Worm (Caenorhabditis elegans): ENCODE data around the gene tba-4.
"Not testable (repeated sequence)": the region's sequence is repeated elsewhere in the genome, so short reads cannot be mapped to it uniquely, and the experiment has no call there.

tba-4 gene

ce11 chrII:10934786-10935185, 16.3 kb downstream of the tba-4 start, which contains the start of gene R03D7.2:
TSS of gene R03D7.2 (minus strand) at chrII:10935184.
- TF ChIP-seq T22C8.4 (GFP tag; IDR thresholded peaks at IDR 0.05) = no peak
- TF ChIP-seq flt-1 (GFP tag; IDR thresholded peaks at IDR 0.05) = no peak
- no peak for TF ChIP-seq ztf-23 (GFP tag; IDR thresholded peaks at IDR 0.05)
- TF ChIP-seq tab-1 (GFP tag; IDR thresholded peaks at IDR 0.05) = no peak
- TF ChIP-seq ztf-29 (GFP tag; IDR thresholded peaks at IDR 0.05) = no peak
- no peak for TF ChIP-seq klf-2 (GFP tag; conservative IDR thresholded peaks at IDR 0.05)
- TF ChIP-seq med-1 (GFP tag; optimal IDR thresholded peaks at IDR 0.05; ENCODE audit: insufficient read depth) = no peak
- no peak for TF ChIP-seq cog-1 (tag; optimal IDR thresholded peaks at IDR 0.05)
- TF ChIP-seq ref-1 (GFP tag; conservative IDR thresholded peaks at IDR 0.05) = no peak

- TF ChIP-seq ztf-23 (GFP tag; IDR thresholded peaks at IDR 0.05) (no peak), klf-2 (GFP tag; conservative IDR thresholded peaks at IDR 0.05) (no peak), T22C8.4 (GFP tag; IDR thresholded peaks at IDR 0.05) (no peak), med-1 (GFP tag; optimal IDR thresholded peaks at IDR 0.05; ENCODE audit: insufficient read depth) (no peak), flt-1 (GFP tag; IDR thresholded peaks at IDR 0.05) (no peak), ztf-29 (GFP tag; IDR thresholded peaks at IDR 0.05) (no peak), tab-1 (GFP tag; IDR thresholded peaks at IDR 0.05) (no peak), ref-1 (GFP tag; conservative IDR thresholded peaks at IDR 0.05) (no peak), cog-1 (tag; optimal IDR thresholded peaks at IDR 0.05) (no peak)
Measured at ce11 chrII:10935336-10935735, 16.8 kb downstream of the tba-4 start.

ce11 chrII:10941918-10942317, 23.4 kb downstream of the tba-4 start, which contains the start of gene R03D7.15:
TSS of gene R03D7.15 (plus strand) at chrII:10942216.
- TF ChIP-seq cog-1 (tag; optimal IDR thresholded peaks at IDR 0.05); ztf-29 (GFP tag; IDR thresholded peaks at IDR 0.05); med-1 (GFP tag; optimal IDR thresholded peaks at IDR 0.05; ENCODE audit: insufficient read depth): not testable (repeated sequence)

- TF ChIP-seq ztf-29 (GFP tag; IDR thresholded peaks at IDR 0.05) = no peak
- TF ChIP-seq med-1 (GFP tag; optimal IDR thresholded peaks at IDR 0.05; ENCODE audit: insufficient read depth) = no peak
- no peak for TF ChIP-seq klf-2 (GFP tag; conservative IDR thresholded peaks at IDR 0.05)
- TF ChIP-seq T22C8.4 (GFP tag; IDR thresholded peaks at IDR 0.05) = no peak
- TF ChIP-seq ref-1 (GFP tag; conservative IDR thresholded peaks at IDR 0.05) = no peak
- no peak for TF ChIP-seq ztf-23 (GFP tag; IDR thresholded peaks at IDR 0.05)
- TF ChIP-seq tab-1 (GFP tag; IDR thresholded peaks at IDR 0.05) = no peak
- TF ChIP-seq cog-1 (tag; optimal IDR thresholded peaks at IDR 0.05) = no peak
- no peak for TF ChIP-seq flt-1 (GFP tag; IDR thresholded peaks at IDR 0.05)
Measured at ce11 chrII:10945446-10945845, 26.9 kb downstream of the tba-4 start.

- no peak for TF ChIP-seq ztf-23 (GFP tag; IDR thresholded peaks at IDR 0.05)
Measured at ce11 chrII:10946848-10947247, 28.3 kb downstream of the tba-4 start.

- TF ChIP-seq med-1 (GFP tag; optimal IDR thresholded peaks at IDR 0.05; ENCODE audit: insufficient read depth) (no peak), ztf-29 (GFP tag; IDR thresholded peaks at IDR 0.05) (no peak), cog-1 (tag; optimal IDR thresholded peaks at IDR 0.05) (no peak), flt-1 (GFP tag; IDR thresholded peaks at IDR 0.05) (no peak), tab-1 (GFP tag; IDR thresholded peaks at IDR 0.05) (no peak), T22C8.4 (GFP tag; IDR thresholded peaks at IDR 0.05) (no peak)
Measured at ce11 chrII:10947317-10947716, 28.8 kb downstream of the tba-4 start, which contains the start of the genes tceb-3 and gskl-1. TSS of gene tceb-3 (minus strand) at chrII:10947417. TSS of gene gskl-1 (plus strand) at chrII:10947559.

- no peak for TF ChIP-seq tab-1 (GFP tag; IDR thresholded peaks at IDR 0.05)
- TF ChIP-seq cog-1 (tag; optimal IDR thresholded peaks at IDR 0.05) = no peak
- no peak for TF ChIP-seq klf-2 (GFP tag; conservative IDR thresholded peaks at IDR 0.05)
- TF ChIP-seq ref-1 (GFP tag; conservative IDR thresholded peaks at IDR 0.05) = no peak
- TF ChIP-seq flt-1 (GFP tag; IDR thresholded peaks at IDR 0.05) = no peak
- TF ChIP-seq ztf-23 (GFP tag; IDR thresholded peaks at IDR 0.05) = no peak
- TF ChIP-seq T22C8.4 (GFP tag; IDR thresholded peaks at IDR 0.05) = no peak
- TF ChIP-seq ztf-29 (GFP tag; IDR thresholded peaks at IDR 0.05) = no peak
- no peak for TF ChIP-seq med-1 (GFP tag; optimal IDR thresholded peaks at IDR 0.05; ENCODE audit: insufficient read depth)
Measured at ce11 chrII:10948236-10949025, 29.9 kb downstream of the tba-4 start.

ce11 chrII:10949383-10949782, 30.9 kb downstream of the tba-4 start:
- TF ChIP-seq T22C8.4 (GFP tag; IDR thresholded peaks at IDR 0.05) (no peak), ztf-23 (GFP tag; IDR thresholded peaks at IDR 0.05) (no peak), ztf-29 (GFP tag; IDR thresholded peaks at IDR 0.05) (no peak), flt-1 (GFP tag; IDR thresholded peaks at IDR 0.05) (no peak), med-1 (GFP tag; optimal IDR thresholded peaks at IDR 0.05; ENCODE audit: insufficient read depth) (no peak), tab-1 (GFP tag; IDR thresholded peaks at IDR 0.05) (no peak), cog-1 (tag; optimal IDR thresholded peaks at IDR 0.05) (no peak), klf-2 (GFP tag; conservative IDR thresholded peaks at IDR 0.05) (no peak), ref-1 (GFP tag; conservative IDR thresholded peaks at IDR 0.05) (no peak)

- no peak for TF ChIP-seq ztf-29 (GFP tag; IDR thresholded peaks at IDR 0.05)
- no peak for TF ChIP-seq flt-1 (GFP tag; IDR thresholded peaks at IDR 0.05)
- no peak for TF ChIP-seq tab-1 (GFP tag; IDR thresholded peaks at IDR 0.05)
- no peak for TF ChIP-seq klf-2 (GFP tag; conservative IDR thresholded peaks at IDR 0.05)
- TF ChIP-seq T22C8.4 (GFP tag; IDR thresholded peaks at IDR 0.05) = no peak
- TF ChIP-seq med-1 (GFP tag; optimal IDR thresholded peaks at IDR 0.05; ENCODE audit: insufficient read depth) = no peak
- TF ChIP-seq cog-1 (tag; optimal IDR thresholded peaks at IDR 0.05) = no peak
- TF ChIP-seq ztf-23 (GFP tag; IDR thresholded peaks at IDR 0.05) = no peak
- TF ChIP-seq ref-1 (GFP tag; conservative IDR thresholded peaks at IDR 0.05) = no peak
Measured at ce11 chrII:10950107-10950679, 31.7 kb downstream of the tba-4 start, which contains the start of gene gst-5. TSS of gene gst-5 (plus strand) at chrII:10950352.

Measured in whole organism, midembryonic.